Fruit fly (Drosophila melanogaster): ENCODE data around the gene kraken.

dm6 chr2L:870285-870684 lies 17.7 kb downstream of the kraken start, which contains the start of gene PNUTS:
- no peak for TF ChIP-seq cyc (GFP tag; optimal IDR thresholded peaks at IDR 0.05)
- TF ChIP-seq Eip75B (GFP tag; optimal IDR thresholded peaks at IDR 0.05): no peak
- TF ChIP-seq Sox15 (GFP tag; optimal IDR thresholded peaks at IDR 0.05): no peak
- no peak for TF ChIP-seq Gug (GFP tag; IDR thresholded peaks at IDR 0.05)
- no peak for TF ChIP-seq eg (GFP tag; IDR thresholded peaks at IDR 0.05)
- no peak for TF ChIP-seq dac (GFP tag; optimal IDR thresholded peaks at IDR 0.05)
- TF ChIP-seq salr (GFP tag; optimal IDR thresholded peaks at IDR 0.05): no peak

Data from whole organism, prepupa.